Worm (Caenorhabditis elegans): ENCODE measurements around the gene F13A2.3.

- TF ChIP-seq blmp-1 (tag; optimal IDR thresholded peaks at IDR 0.05; ENCODE audit: insufficient read depth) = no peak
- no peak for TF ChIP-seq nhr-6 (tag; optimal IDR thresholded peaks at IDR 0.05)
- TF ChIP-seq unc-62 (GFP tag; optimal IDR thresholded peaks at IDR 0.05) = no peak
These were observed 49.8 kb downstream of the F13A2.3 start, which contains the start of gene hpo-18 for ce11 chrV:4346325-4346724.
